Worm (Caenorhabditis elegans): ENCODE data around the gene C27D6.11.

DNA sequence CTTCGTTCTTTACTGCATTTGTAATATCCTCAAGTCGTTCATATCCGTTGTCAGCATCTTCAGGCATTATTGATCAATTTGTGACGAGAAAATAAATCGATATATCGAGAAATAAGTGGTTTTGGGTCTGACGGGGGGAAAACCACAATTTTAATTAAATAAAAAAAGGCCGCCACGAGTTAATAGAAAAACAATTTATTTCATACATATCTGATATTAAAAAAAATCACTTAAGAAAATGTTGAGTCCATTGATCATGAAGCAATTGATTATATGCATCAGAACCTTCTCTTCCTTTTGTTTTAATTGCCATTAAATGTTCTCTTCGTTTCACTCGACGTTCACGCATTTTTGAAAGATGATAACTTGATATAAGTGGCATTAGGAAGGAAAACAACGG lies 12.7 kb downstream of the C27D6.11 start, which contains the start of gene F58A6.5:
- TF ChIP-seq lin-39 (tag; optimal IDR thresholded peaks at IDR 0.05) (no peak), fos-1 (tag; optimal IDR thresholded peaks at IDR 0.05) (no peak), zag-1 (tag; optimal IDR thresholded peaks at IDR 0.05) (no peak), nhr-11 (tag; optimal IDR thresholded peaks at IDR 0.05) (no peak), ztf-4 (tag; optimal IDR thresholded peaks at IDR 0.05) (no peak), lin-13 (GFP tag; optimal IDR thresholded peaks at IDR 0.05) (no peak), lsy-2 (tag; optimal IDR thresholded peaks at IDR 0.05) (no peak), nhr-77 (tag; optimal IDR thresholded peaks at IDR 0.05) (no peak), skn-1 (tag; optimal IDR thresholded peaks at IDR 0.05) (no peak), snpc-4 (tag; optimal IDR thresholded peaks at IDR 0.05) (no peak), dmd-4 (tag; optimal IDR thresholded peaks at IDR 0.05) (no peak), lin-11 (tag; optimal IDR thresholded peaks at IDR 0.05) (no peak), unc-39 (tag; optimal IDR thresholded peaks at IDR 0.05) (no peak), ceh-82 (tag; optimal IDR thresholded peaks at IDR 0.05) (no peak)
